Worm (Caenorhabditis elegans) whole organism, L4 larva: ENCODE results near the gene lin-9.

Source experiments
- F26F4.8 ChIP-seq: fragments of 200-800 bp; sonication (Bioruptor generic); conservative IDR thresholded peaks from 2 replicates; pipeline ENCODE4 v1.3.6; 2022; ENCODE audit warnings: missing genetic modification characterization, missing compliant biosample characterization
- F37D6.2 ChIP-seq: sonication (generic microtip); optimal IDR thresholded peaks from 2 replicates; lab custom pipeline; 2016; ENCODE audit warnings: mild to moderate bottlenecking, missing genetic modification characterization, missing compliant biosample characterization
- Y105C5A.15 ChIP-seq: fragments of 200-800 bp; sonication (Bioruptor generic); IDR thresholded peaks from 2 replicates; pipeline ENCODE4 v1.3.6; 2022; ENCODE audit warnings: missing genetic modification characterization, missing compliant biosample characterization
- Y48G9A.11 ChIP-seq: fragments of 200-800 bp; sonication (Bioruptor generic); IDR thresholded peaks from 2 replicates; pipeline ENCODE4 v1.3.6; 2022; ENCODE audit warnings: missing genetic modification reagents, missing genetic modification characterization, missing compliant biosample characterization
- Y5F2A.4 ChIP-seq: fragments of 200-800 bp; sonication (Bioruptor generic); optimal IDR thresholded peaks from 2 replicates; lab custom pipeline; 2018; ENCODE audit warnings: mild to moderate bottlenecking, missing genetic modification characterization, missing compliant biosample characterization
- Y75B8A.6 ChIP-seq: fragments of 200-800 bp; sonication (Bioruptor generic); IDR thresholded peaks from 2 replicates; pipeline ENCODE4 v1.3.6; 2022; ENCODE audit warnings: missing genetic modification reagents, missing genetic modification characterization, missing compliant biosample characterization
- ZK337.2 ChIP-seq: fragments of 200-800 bp; sonication (Bioruptor generic); IDR thresholded peaks from 2 replicates; pipeline ENCODE4 v1.3.6; 2022; ENCODE audit warnings: missing genetic modification reagents, missing genetic modification characterization, missing compliant biosample characterization
- aha-1 ChIP-seq: fragments of 150-350 bp; peaks from one replicate; lab custom pipeline; 2014; ENCODE audit warnings: missing biosample characterization, missing genetic modification characterization
- attf-4 ChIP-seq: sonication (generic microtip); optimal IDR thresholded peaks from 3 replicates; lab custom pipeline; 2017; ENCODE audit warnings: missing biosample characterization, missing genetic modification characterization
- ceh-20 ChIP-seq: fragments of 200-800 bp; sonication (Bioruptor generic); IDR thresholded peaks from 2 replicates; pipeline ENCODE4 v1.3.6; 2022; ENCODE audit warnings: missing genetic modification reagents, missing genetic modification characterization, missing compliant biosample characterization
- ceh-28 ChIP-seq: fragments of 150-350 bp; optimal IDR thresholded peaks from 2 replicates; lab custom pipeline; 2014; ENCODE audit warnings: missing biosample characterization, missing genetic modification reagents, missing genetic modification characterization
- ceh-32 ChIP-seq: sonication (generic microtip); optimal IDR thresholded peaks from 2 replicates; lab custom pipeline; 2016; ENCODE audit warnings: mild to moderate bottlenecking, missing genetic modification characterization, missing compliant biosample characterization; ENCODE audit not compliant: poor library complexity
- ces-1 ChIP-seq: fragments of 150-350 bp; sonication (generic microtip); optimal IDR thresholded peaks from 4 replicates; lab custom pipeline; 2014; ENCODE audit warnings: missing biosample characterization, missing genetic modification reagents, missing genetic modification characterization
- cey-2 ChIP-seq: sonication (generic microtip); optimal IDR thresholded peaks from 3 replicates; lab custom pipeline; 2017; ENCODE audit warnings: missing genetic modification characterization, mild to moderate bottlenecking, missing compliant biosample characterization, antibody characterized with exemption, borderline replicate concordance; ENCODE audit not compliant: insufficient read depth
- ctbp-1 ChIP-seq: fragments of 200-800 bp; sonication (Bioruptor generic); IDR thresholded peaks from 2 replicates; pipeline ENCODE4 v1.3.6; 2022; ENCODE audit warnings: missing genetic modification reagents, missing genetic modification characterization, missing compliant biosample characterization
- daf-16 ChIP-seq, 3 experiments: sonication (generic microtip); optimal IDR thresholded peaks; 2 replicates each; lab custom pipeline; 2016 to 2017; ENCODE audit warnings: missing genetic modification characterization in 3 of 3, missing genetic modification reagents in 3 of 3, mild to moderate bottlenecking in 2 of 3, missing compliant biosample characterization in 2 of 3, missing biosample characterization in 1 of 3, moderate library complexity in 1 of 3
- daf-19 ChIP-seq: fragments of 200-800 bp; sonication (Bioruptor generic); conservative IDR thresholded peaks from 2 replicates; pipeline ENCODE4 v1.3.6; 2022; ENCODE audit warnings: missing genetic modification characterization, missing compliant biosample characterization
- daf-8 ChIP-seq: fragments of 200-800 bp; sonication (Bioruptor generic); IDR thresholded peaks from 2 replicates; pipeline ENCODE4 v1.3.6; 2022; ENCODE audit warnings: missing genetic modification characterization, missing compliant biosample characterization
- duxl-1 ChIP-seq: sonication (generic microtip); optimal IDR thresholded peaks from 2 replicates; lab custom pipeline; 2016; ENCODE audit warnings: mild to moderate bottlenecking, missing genetic modification characterization, moderate library complexity, missing compliant biosample characterization; ENCODE audit not compliant: poor library complexity
- dve-1 ChIP-seq: sonication (generic microtip); optimal IDR thresholded peaks from 2 replicates; lab custom pipeline; 2017; ENCODE audit warnings: antibody characterized with exemption, mild to moderate bottlenecking, missing genetic modification characterization, missing compliant biosample characterization; ENCODE audit not compliant: insufficient read depth
- egl-43 ChIP-seq: fragments of 200-800 bp; sonication (Bioruptor generic); IDR thresholded peaks from 2 replicates; pipeline ENCODE4 v1.3.6; 2022; ENCODE audit warnings: missing genetic modification reagents, missing genetic modification characterization, missing compliant biosample characterization
- fos-1 ChIP-seq: fragments of 150-350 bp; optimal IDR thresholded peaks from 2 replicates; lab custom pipeline; 2014; ENCODE audit warnings: missing biosample characterization, missing genetic modification characterization
- hif-1 ChIP-seq, 2 experiments: sonication (generic microtip); optimal IDR thresholded peaks; 2 replicates each; lab custom pipeline; 2016 to 2017; ENCODE audit warnings: missing compliant biosample characterization in 2 of 2, missing genetic modification characterization in 2 of 2, missing genetic modification reagents in 2 of 2, missing genotype in 2 of 2, mild to moderate bottlenecking in 1 of 2
- hlh-11 ChIP-seq: fragments of 200-800 bp; sonication (Bioruptor generic); optimal IDR thresholded peaks from 2 replicates; lab custom pipeline; 2018; ENCODE audit warnings: mild to moderate bottlenecking, missing genetic modification characterization, missing compliant biosample characterization
- hmg-1.1 ChIP-seq: fragments of 200-800 bp; sonication (Bioruptor generic); IDR thresholded peaks from 2 replicates; pipeline ENCODE4 v1.3.6; 2022; ENCODE audit warnings: missing genetic modification reagents, missing genetic modification characterization, missing compliant biosample characterization
- lim-7 ChIP-seq: fragments of 200-800 bp; sonication (Bioruptor generic); IDR thresholded peaks from 2 replicates; pipeline ENCODE4 v1.3.6; 2022; ENCODE audit warnings: missing genetic modification characterization, missing compliant biosample characterization
- lin-29 ChIP-seq: fragments of 200-800 bp; sonication (Bioruptor generic); IDR thresholded peaks from 2 replicates; pipeline ENCODE4 v1.3.6; 2022; ENCODE audit warnings: missing genetic modification reagents, missing genetic modification characterization, missing compliant biosample characterization
- lir-3 ChIP-seq: sonication (generic microtip); optimal IDR thresholded peaks from 2 replicates; lab custom pipeline; 2016; ENCODE audit warnings: mild to moderate bottlenecking, missing genetic modification characterization, missing compliant biosample characterization
- lsy-2 ChIP-seq, 2 experiments: fragments of 150-350 bp in 1 of 2; sonication (generic microtip) in 1 of 2; optimal IDR thresholded peaks; 2 replicates each; lab custom pipeline; 2014 to 2017; ENCODE audit warnings: missing biosample characterization in 2 of 2, missing genetic modification characterization in 2 of 2
- madf-5 ChIP-seq, 2 experiments: fragments of 200-800 bp; sonication (Bioruptor generic); IDR thresholded peaks; 2 replicates each; pipeline ENCODE4 v1.3.6; 2022; ENCODE audit warnings: missing compliant biosample characterization in 2 of 2, missing genetic modification characterization in 2 of 2
- mes-2 ChIP-seq: sonication (generic microtip); optimal IDR thresholded peaks from 2 replicates; lab custom pipeline; 2016; ENCODE audit warnings: missing genotype, mild to moderate bottlenecking, missing genetic modification characterization, missing compliant biosample characterization; ENCODE audit not compliant: poor library complexity, severe bottlenecking
- mxl-2 ChIP-seq: fragments of 200-800 bp; sonication (Bioruptor generic); conservative IDR thresholded peaks from 2 replicates; pipeline ENCODE4 v1.3.6; 2022; ENCODE audit warnings: missing genetic modification reagents, missing genetic modification characterization, missing compliant biosample characterization
- nhr-10 ChIP-seq: fragments of 150-350 bp; optimal IDR thresholded peaks from 2 replicates; lab custom pipeline; 2014; ENCODE audit warnings: missing biosample characterization, missing genetic modification characterization
- nhr-25 ChIP-seq: sonication (generic microtip); optimal IDR thresholded peaks from 2 replicates; lab custom pipeline; 2017; ENCODE audit warnings: missing genetic modification characterization, mild to moderate bottlenecking, missing compliant biosample characterization, antibody characterized with exemption, moderate library complexity, borderline replicate concordance; ENCODE audit not compliant: insufficient read depth
- nhr-28 ChIP-seq: fragments of 150-350 bp; optimal IDR thresholded peaks from 2 replicates; lab custom pipeline; 2014; ENCODE audit warnings: missing biosample characterization, missing genetic modification characterization
- nhr-41 ChIP-seq: fragments of 200-800 bp; sonication (Bioruptor generic); IDR thresholded peaks from 2 replicates; pipeline ENCODE4 v1.3.6; 2022; ENCODE audit warnings: missing genetic modification reagents, missing genetic modification characterization, missing compliant biosample characterization
- nhr-77 ChIP-seq: fragments of 150-350 bp; optimal IDR thresholded peaks from 2 replicates; lab custom pipeline; 2014; ENCODE audit warnings: missing biosample characterization, missing genetic modification characterization
- pha-4 ChIP-seq, 2 experiments: fragments of 150-350 bp in 1 of 2; fragments of 200-800 bp in 1 of 2; sonication (Bioruptor generic) in 1 of 2; IDR thresholded peaks in 1 of 2; optimal IDR thresholded peaks in 1 of 2; 2 replicates each; pipeline versions ENCODE4 v1.3.6 to Lab custom; 2014 to 2022; ENCODE audit warnings: missing genetic modification characterization in 2 of 2, missing genetic modification reagents in 2 of 2, missing biosample characterization in 1 of 2, missing compliant biosample characterization in 1 of 2
- pqm-1 ChIP-seq: sonication (generic microtip); optimal IDR thresholded peaks from 2 replicates; lab custom pipeline; 2017; ENCODE audit warnings: missing biosample characterization, missing genetic modification characterization
- set-16 ChIP-seq: fragments of 200-800 bp; sonication (Bioruptor generic); IDR thresholded peaks from 2 replicates; pipeline ENCODE4 v1.3.6; 2022; ENCODE audit warnings: missing genetic modification reagents, missing genetic modification characterization, missing compliant biosample characterization
- skn-1 ChIP-seq: fragments of 150-350 bp; optimal IDR thresholded peaks from 2 replicates; lab custom pipeline; 2014; ENCODE audit warnings: missing biosample characterization, missing genetic modification characterization
- snpc-1.2 ChIP-seq: fragments of 200-800 bp; sonication (Bioruptor generic); IDR thresholded peaks from 2 replicates; pipeline ENCODE4 v1.3.6; 2022; ENCODE audit warnings: missing genetic modification reagents, missing genetic modification characterization, missing compliant biosample characterization
- snpc-4 ChIP-seq: fragments of 150-350 bp; optimal IDR thresholded peaks from 2 replicates; lab custom pipeline; 2014; ENCODE audit warnings: missing biosample characterization, missing genetic modification characterization
- spr-3 ChIP-seq: fragments of 200-800 bp; sonication (Bioruptor generic); optimal IDR thresholded peaks from 2 replicates; lab custom pipeline; 2018; ENCODE audit warnings: mild to moderate bottlenecking, missing genetic modification characterization, missing compliant biosample characterization
- tra-1 ChIP-seq: fragments of 200-800 bp; sonication (Bioruptor generic); IDR thresholded peaks from 2 replicates; pipeline ENCODE4 v1.3.6; 2022; ENCODE audit warnings: missing genetic modification reagents, missing genetic modification characterization, missing compliant biosample characterization
- unc-39 ChIP-seq: sonication (generic microtip); optimal IDR thresholded peaks from 2 replicates; lab custom pipeline; 2017; ENCODE audit warnings: missing biosample characterization, missing genetic modification characterization
- unc-62 ChIP-seq, 3 experiments: fragments of 150-350 bp in 1 of 3; sonication (generic microtip); optimal IDR thresholded peaks in 2 of 3; peaks in 1 of 3; 1 replicate in 1 of 3; 2 replicates in 2 of 3; lab custom pipeline; 2014 to 2017; ENCODE audit warnings: missing biosample characterization in 3 of 3, missing genetic modification characterization in 3 of 3, missing genetic modification reagents in 3 of 3, missing genotype in 1 of 3
- zag-1 ChIP-seq: fragments of 150-350 bp; optimal IDR thresholded peaks from 2 replicates; lab custom pipeline; 2014; ENCODE audit warnings: missing biosample characterization, missing genetic modification characterization
- ztf-7 ChIP-seq: fragments of 150-350 bp; optimal IDR thresholded peaks from 2 replicates; lab custom pipeline; 2014; ENCODE audit warnings: missing biosample characterization, missing genetic modification characterization

The lin-9 gene

DNA sequence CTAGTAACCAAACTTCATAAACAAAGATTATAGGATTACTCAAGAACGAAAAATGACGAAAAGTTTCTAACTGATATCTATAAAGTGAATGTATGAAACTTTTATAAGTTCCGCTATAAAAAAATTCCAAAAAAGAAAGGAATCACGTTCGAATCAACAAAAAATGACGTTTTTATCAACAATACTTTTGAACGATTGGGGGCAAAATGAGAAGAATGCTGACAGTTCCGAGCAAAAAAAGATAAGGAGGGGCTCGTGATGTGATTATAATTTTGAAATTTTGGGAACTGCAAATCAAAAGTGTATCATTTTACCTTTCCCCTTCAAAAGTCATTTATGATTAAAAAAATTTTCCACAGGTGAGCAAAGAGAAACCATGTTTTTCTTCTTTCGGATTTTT, 25.0 kb downstream of the lin-9 start (continued):
- TF ChIP-seq hif-1 (tag; optimal IDR thresholded peaks at IDR 0.05; lab: Kevin White, UChicago) (peak in 1 of 2 experiments; percentile 47), attf-4 (no peak), ctbp-1 (GFP tag; lab: Robert Waterston, UW) (no peak), hmg-1.1 (GFP tag; lab: Robert Waterston, UW) (no peak), ceh-32 (no peak), ztf-7 (tag; lab: Kevin White, UChicago) (no peak), F26F4.8 (GFP tag; lab: Robert Waterston, UW) (no peak), mxl-2 (GFP tag; lab: Robert Waterston, UW) (no peak), Y75B8A.6 (no peak), unc-39 (no peak), nhr-28 (tag; lab: Kevin White, UChicago) (peak; percentile 57), unc-62 (GFP tag; optimal IDR thresholded peaks at IDR 0.05 in 1 of 2; lab: Kevin White, UChicago) (no peak), unc-62 (tag; optimal IDR thresholded peaks at IDR 0.05; lab: Kevin White, UChicago) (no peak), pha-4 (GFP tag; IDR thresholded peaks at IDR 0.05; lab: Robert Waterston, UW) (0 out of 2 replicates have a peak, but pooled peaks have one; percentile 29), pha-4 (tag; optimal IDR thresholded peaks at IDR 0.05; lab: Kevin White, UChicago) (no peak), lin-29 (GFP tag; lab: Robert Waterston, UW) (no peak), Y48G9A.11 (GFP tag; lab: Robert Waterston, UW) (no peak), Y5F2A.4 (no peak), nhr-10 (no peak), nhr-25 (tag; lab: Kevin White, UChicago) (no peak), dve-1 (tag; lab: Kevin White, UChicago) (peak; percentile 73), Y105C5A.15 (GFP tag; lab: Robert Waterston, UW) (no peak), snpc-1.2 (no peak), aha-1 (peak; percentile 26), lsy-2 (tag; optimal IDR thresholded peaks at IDR 0.05; lab: Kevin White, UChicago) (no peak), daf-16 (GFP tag; optimal IDR thresholded peaks at IDR 0.05; lab: Kevin White, UChicago) (no peak), daf-16 (tag; optimal IDR thresholded peaks at IDR 0.05; lab: Kevin White, UChicago) (peak; percentile 70), nhr-41 (no peak), duxl-1 (tag; lab: Kevin White, UChicago) (no peak), zag-1 (tag; lab: Kevin White, UChicago) (no peak), fos-1 (tag; lab: Kevin White, UChicago) (no peak), pqm-1 (tag; lab: Kevin White, UChicago) (peak; percentile 78), ceh-20 (no peak), egl-43 (GFP tag; lab: Robert Waterston, UW) (no peak), lim-7 (GFP tag; lab: Robert Waterston, UW) (no peak), tra-1 (GFP tag; lab: Robert Waterston, UW) (no peak), daf-19 (no peak), spr-3 (no peak), mes-2 (tag; lab: Kevin White, UChicago) (no peak), daf-8 (GFP tag; lab: Robert Waterston, UW) (no peak), ceh-28 (tag; lab: Kevin White, UChicago) (no peak), madf-5 (GFP tag; IDR thresholded peaks at IDR 0.05; lab: Robert Waterston, UW) (no peak), skn-1 (tag; lab: Kevin White, UChicago) (no peak), hlh-11 (tag; lab: Kevin White, UChicago) (peak; percentile 74), lir-3 (no peak), nhr-77 (tag; lab: Kevin White, UChicago) (peak; percentile 83), ZK337.2 (GFP tag; lab: Robert Waterston, UW) (no peak), set-16 (GFP tag; lab: Robert Waterston, UW) (no peak), snpc-4 (tag; lab: Kevin White, UChicago) (no peak), F37D6.2 (tag; lab: Kevin White, UChicago) (no peak), ces-1 (GFP tag; lab: Kevin White, UChicago) (no peak), cey-2 (tag; lab: Kevin White, UChicago) (no peak)
